Fruit fly (Drosophila melanogaster): ENCODE measurements around the gene hemo.
A peak's percentile ranks its signal among the peaks of the same experiment; 100 is the strongest.

The hemo gene

dm6 chr3R:18573699-18574259, 8.8 kb upstream of the hemo start (continued):
- TF ChIP-seq en (GFP tag; optimal IDR thresholded peaks at IDR 0.05) (peak; percentile 90), Nf-YB (GFP tag; optimal IDR thresholded peaks at IDR 0.05) (peak; percentile 85), CG10543 (GFP tag; optimal IDR thresholded peaks at IDR 0.05) (peak; percentile 83), PHDP (tag; optimal IDR thresholded peaks at IDR 0.05) (peak; percentile 96), HLH3B (GFP tag; IDR thresholded peaks at IDR 0.05) (peak; percentile 89), CTCF (GFP tag; optimal IDR thresholded peaks at IDR 0.05) (peak; percentile 63), CG2202 (tag; optimal IDR thresholded peaks at IDR 0.05) (peak; percentile 88), wor (GFP tag; IDR thresholded peaks at IDR 0.05) (peak; percentile 87), cato (GFP tag; optimal IDR thresholded peaks at IDR 0.05; ENCODE audit: borderline replicate concordance) (peak; percentile 92), CG12071 (GFP tag; optimal IDR thresholded peaks at IDR 0.05) (peak; percentile 83), CG10366 (GFP tag; IDR thresholded peaks at IDR 0.05) (peak; percentile 85), lbe (GFP tag; optimal IDR thresholded peaks at IDR 0.05) (peak; percentile 87), CG3995 (GFP tag; optimal IDR thresholded peaks at IDR 0.05) (peak; percentile 63), az2 (GFP tag; optimal IDR thresholded peaks at IDR 0.05) (peak; percentile 96), CG12219 (GFP tag; optimal IDR thresholded peaks at IDR 0.05) (peak; percentile 95), pb (GFP tag; optimal IDR thresholded peaks at IDR 0.05) (peak; percentile 80), Dad (GFP tag; optimal IDR thresholded peaks at IDR 0.05) (peak; percentile 76), CG9797 (GFP tag; optimal IDR thresholded peaks at IDR 0.05) (no peak), CG7556 (GFP tag; optimal IDR thresholded peaks at IDR 0.05) (peak; percentile 96), Poxn (GFP tag; IDR thresholded peaks at IDR 0.05) (peak; percentile 67), CG11085 (GFP tag; IDR thresholded peaks at IDR 0.05) (peak; percentile 77), hth (optimal IDR thresholded peaks at IDR 0.05) (no peak), tgo (GFP tag; IDR thresholded peaks at IDR 0.05) (peak; percentile 93), Mad (GFP tag; optimal IDR thresholded peaks at IDR 0.05) (peak; percentile 89), CG17359 (tag; optimal IDR thresholded peaks at IDR 0.05) (peak; percentile 90), pum (GFP tag; optimal IDR thresholded peaks at IDR 0.05) (peak; percentile 81), CG11456 (GFP tag; IDR thresholded peaks at IDR 0.05) (peak; percentile 90), CG34224 (GFP tag; IDR thresholded peaks at IDR 0.05; ENCODE audit: partially characterized antibody) (no peak), sob (GFP tag; IDR thresholded peaks at IDR 0.05) (peak; percentile 92), CG11723 (GFP tag; optimal IDR thresholded peaks at IDR 0.05) (peak; percentile 95), dysf (GFP tag; IDR thresholded peaks at IDR 0.05) (peak; percentile 96), Opbp (GFP tag; IDR thresholded peaks at IDR 0.05; ENCODE audit: partially characterized antibody) (no peak), Oaz (GFP tag; IDR thresholded peaks at IDR 0.05) (peak; percentile 85), CG32532 (GFP tag; IDR thresholded peaks at IDR 0.05) (peak; percentile 93), kay (GFP tag; optimal IDR thresholded peaks at IDR 0.05) (peak; percentile 97), YL-1 (GFP tag; optimal IDR thresholded peaks at IDR 0.05) (peak; percentile 87), CG2889 (GFP tag; IDR thresholded peaks at IDR 0.05) (peak; percentile 78; the same call in 1 of the 3 replicates), onecut (GFP tag; IDR thresholded peaks at IDR 0.05) (peak; percentile 72), danr (GFP tag; IDR thresholded peaks at IDR 0.05) (peak; percentile 90), CG12236 (GFP tag; optimal IDR thresholded peaks at IDR 0.05) (peak; percentile 83), gcm (GFP tag; optimal IDR thresholded peaks at IDR 0.05) (peak; percentile 94), lilli (GFP tag; optimal IDR thresholded peaks at IDR 0.05) (peak; percentile 95), Six4 (GFP tag; optimal IDR thresholded peaks at IDR 0.05) (peak; percentile 89), Atf-2 (GFP tag; optimal IDR thresholded peaks at IDR 0.05) (peak; percentile 94), CG18619 (GFP tag; optimal IDR thresholded peaks at IDR 0.05) (peak; percentile 95), dpn (GFP tag; optimal IDR thresholded peaks at IDR 0.05) (peak; percentile 93 to 96), Atf3 (GFP tag; optimal IDR thresholded peaks at IDR 0.05) (peak; percentile 93), ken (GFP tag; IDR thresholded peaks at IDR 0.05) (peak; percentile 77; the same call in 2 of the 3 replicates), dmrt11E (tag; optimal IDR thresholded peaks at IDR 0.05) (peak; percentile 94), CG16813 (GFP tag; IDR thresholded peaks at IDR 0.05; ENCODE audit: partially characterized antibody) (no peak), Bdp1 (GFP tag; optimal IDR thresholded peaks at IDR 0.05) (peak; percentile 83), sqz (GFP tag; optimal IDR thresholded peaks at IDR 0.05) (peak; percentile 83)
